Worm (Caenorhabditis elegans): Measurements from ENCODE around the gene gpa-13.

Gene gpa-13

DNA sequence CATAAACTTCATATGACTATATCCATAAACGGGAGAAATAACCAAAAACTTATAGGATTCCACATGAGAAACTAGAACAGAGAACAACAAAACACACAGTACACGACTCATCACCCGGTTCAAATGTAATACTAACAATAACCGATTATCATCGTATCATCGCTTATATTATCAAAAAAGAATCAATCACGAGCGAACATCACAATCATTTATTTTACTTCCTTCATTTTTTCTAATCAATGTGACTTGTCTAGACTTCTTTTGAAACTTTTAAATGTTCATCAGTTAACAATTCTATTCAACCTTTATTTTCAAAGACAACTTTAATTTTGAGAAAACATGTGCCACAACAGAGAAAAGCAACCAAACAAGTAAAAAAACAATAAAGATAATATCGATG, 40.5 kb upstream of the gpa-13 start, which contains the start of gene ugt-4:
ugt-4 (minus strand) TSS at position 141 of the 400 bp plus-strand sequence.
- TF ChIP-seq egl-44 (GFP tag; IDR thresholded peaks at IDR 0.05) = no peak
- TF ChIP-seq nhr-80 (tag; optimal IDR thresholded peaks at IDR 0.05) = peak; percentile 62

DNA sequence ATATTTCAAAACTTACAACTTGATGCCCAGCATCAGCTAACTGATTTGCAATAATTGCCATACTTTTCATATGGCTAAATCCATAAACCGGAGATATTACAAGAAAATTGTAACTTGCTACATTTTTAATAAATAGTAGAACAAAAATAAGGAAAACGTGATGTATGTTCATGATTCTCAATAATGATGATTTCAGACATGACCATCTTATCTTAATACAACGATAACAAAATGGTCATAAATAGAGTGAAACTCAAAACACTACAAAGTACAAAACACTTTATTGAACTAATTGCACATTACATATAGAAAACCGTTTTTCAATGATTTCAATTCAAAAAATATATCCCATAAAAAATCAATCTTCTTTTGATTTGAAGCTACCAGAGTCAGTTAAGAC, 38.0 kb upstream of the gpa-13 start, which contains the start of gene ugt-5:
ugt-5 (minus strand) TSS at position 214 of the 400 bp plus-strand sequence.
- peak; percentile 22 for TF ChIP-seq nhr-80 (tag; optimal IDR thresholded peaks at IDR 0.05)
- TF ChIP-seq ets-4 (GFP tag; optimal IDR thresholded peaks at IDR 0.05) = no peak

DNA sequence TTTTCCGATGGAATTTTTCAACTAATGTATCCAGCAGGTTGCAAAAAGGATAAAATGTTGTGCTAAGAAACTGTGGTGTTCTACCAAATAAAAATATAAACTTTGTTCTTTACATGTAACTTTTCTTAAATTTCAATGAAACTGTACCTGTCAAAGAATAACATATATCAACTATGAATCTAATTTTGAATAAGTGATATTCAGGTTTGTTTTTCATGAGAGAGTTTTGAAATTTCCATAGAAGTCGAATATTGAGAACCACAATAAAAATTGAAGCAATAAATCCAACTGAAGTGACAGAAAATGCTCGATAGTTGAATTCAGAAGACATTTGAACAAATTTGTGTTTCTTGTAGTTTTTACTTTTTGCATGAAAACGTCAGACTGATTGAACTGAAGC, 35.4 kb upstream of the gpa-13 start, which contains the start of gene srbc-43:
srbc-43 (minus strand) TSS at position 331 of the 400 bp plus-strand sequence.
- TF ChIP-seq hrde-1 (tag; optimal IDR thresholded peaks at IDR 0.05; ENCODE audit: borderline replicate concordance) (no peak), ceh-91 (GFP tag; IDR thresholded peaks at IDR 0.05) (no peak), cebp-2 (GFP tag; IDR thresholded peaks at IDR 0.05) (no peak), C06A6.2 (GFP tag; conservative IDR thresholded peaks at IDR 0.05) (no peak), madf-10 (tag; optimal IDR thresholded peaks at IDR 0.05) (no peak), nhr-27 (tag; optimal IDR thresholded peaks at IDR 0.05) (no peak)

DNA sequence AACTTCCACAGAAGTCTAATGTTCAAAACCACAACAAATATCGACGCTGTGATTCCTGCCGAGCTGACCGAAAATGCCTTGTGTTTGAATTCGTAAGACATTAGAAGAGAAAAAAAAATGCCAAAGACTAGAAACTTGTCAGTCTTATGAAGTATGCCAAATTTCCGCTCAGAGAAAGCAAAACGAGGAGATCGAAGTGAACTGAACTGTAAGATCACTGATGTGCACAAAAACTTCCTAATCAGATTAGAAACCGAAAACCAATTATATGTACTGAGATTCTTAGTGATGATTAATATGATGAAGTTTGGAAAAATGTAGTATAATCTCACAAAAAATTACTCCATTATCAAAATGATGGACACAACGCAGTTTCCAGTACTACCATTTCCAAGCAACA, 33.7 kb upstream of the gpa-13 start, which contains the start of gene srbc-44:
srbc-44 (minus strand) TSS at position 101 of the 400 bp plus-strand sequence.
- TF ChIP-seq akir-1 (GFP tag; optimal IDR thresholded peaks at IDR 0.05) = no peak
- TF ChIP-seq lag-1 (GFP tag; IDR thresholded peaks at IDR 0.05) = no peak
- TF ChIP-seq unc-130 (GFP tag; optimal IDR thresholded peaks at IDR 0.05) = no peak
- no peak for TF ChIP-seq let-526 (GFP tag; IDR thresholded peaks at IDR 0.05)
- TF ChIP-seq efl-1 (GFP tag; optimal IDR thresholded peaks at IDR 0.05) = no peak
- TF ChIP-seq B0261.1 (tag; optimal IDR thresholded peaks at IDR 0.05) = no peak
- TF ChIP-seq ama-1 (optimal IDR thresholded peaks at IDR 0.05) = no peak
- no peak for TF ChIP-seq ama-1 (GFP tag; optimal IDR thresholded peaks at IDR 0.05)
- no peak for TF ChIP-seq nhr-80 (tag; optimal IDR thresholded peaks at IDR 0.05)

DNA sequence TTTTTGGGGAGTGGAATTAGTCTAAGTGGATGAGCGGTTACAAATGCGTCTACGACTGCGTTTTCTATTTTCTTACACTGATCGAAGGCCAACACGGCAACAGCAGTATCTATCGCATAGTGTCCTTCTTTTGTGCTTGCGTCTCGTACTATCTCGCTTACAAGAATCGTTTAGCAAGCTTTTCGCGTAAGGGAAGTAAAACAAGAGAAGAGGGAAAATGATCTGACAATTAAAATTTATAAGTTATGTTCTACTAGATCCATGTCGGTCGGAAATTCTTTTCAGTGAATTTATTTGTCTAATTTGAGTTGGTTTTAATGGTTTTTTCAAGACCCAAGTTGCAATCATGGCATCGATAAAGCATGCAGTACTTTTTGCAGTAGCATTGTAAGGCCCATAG, 32.3 kb upstream of the gpa-13 start, which contains the start of gene fkb-4:
fkb-4 (minus strand) TSS at position 101 of the 400 bp plus-strand sequence.
- TF ChIP-seq ceh-91 (GFP tag; IDR thresholded peaks at IDR 0.05) (no peak), ztf-3 (GFP tag; optimal IDR thresholded peaks at IDR 0.05) (no peak), Y95B8A.8 (GFP tag; IDR thresholded peaks at IDR 0.05) (no peak), F39B2.1 (GFP tag; IDR thresholded peaks at IDR 0.05) (no peak), ama-1 (optimal IDR thresholded peaks at IDR 0.05) (no peak), ama-1 (GFP tag; optimal IDR thresholded peaks at IDR 0.05) (no peak), rpc-1 (optimal IDR thresholded peaks at IDR 0.05) (no peak), rpc-1 (tag; optimal IDR thresholded peaks at IDR 0.05) (no peak), ztf-6 (GFP tag; IDR thresholded peaks at IDR 0.05) (no peak), B0336.3 (GFP tag; IDR thresholded peaks at IDR 0.05) (no peak), nhr-27 (tag; optimal IDR thresholded peaks at IDR 0.05) (no peak), tlf-1 (GFP tag; optimal IDR thresholded peaks at IDR 0.05) (no peak), Y53F4B.3 (GFP tag; IDR thresholded peaks at IDR 0.05) (no peak), madf-3 (GFP tag; IDR thresholded peaks at IDR 0.05) (no peak), rec-8 (tag; optimal IDR thresholded peaks at IDR 0.05) (no peak)

DNA sequence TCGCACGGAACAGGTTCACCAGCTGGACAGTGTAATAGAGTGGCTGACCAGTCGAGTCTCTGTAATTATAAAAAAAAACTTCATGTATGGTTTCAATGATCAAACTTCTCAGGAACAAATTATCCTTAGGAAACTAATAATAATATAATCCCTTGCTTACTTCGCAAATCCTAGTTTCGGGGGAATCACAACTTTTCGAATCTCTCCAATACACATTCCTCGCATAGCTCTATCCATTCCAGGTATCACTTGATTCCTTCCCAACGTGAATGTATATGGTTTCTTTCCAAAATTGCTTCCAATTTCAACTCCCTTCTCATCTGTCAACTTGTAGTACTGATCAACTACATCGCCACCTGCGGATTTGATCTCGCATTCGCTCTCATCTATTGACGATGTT, 31.6 kb upstream of the gpa-13 start:
- TF ChIP-seq aptf-2 (GFP tag; conservative IDR thresholded peaks at IDR 0.05) (no peak), nhr-27 (tag; optimal IDR thresholded peaks at IDR 0.05) (no peak), ceh-100 (GFP tag; IDR thresholded peaks at IDR 0.05) (no peak), nhr-80 (tag; optimal IDR thresholded peaks at IDR 0.05) (no peak), mxl-1 (tag; optimal IDR thresholded peaks at IDR 0.05) (no peak), hlh-12 (tag; optimal IDR thresholded peaks at IDR 0.05) (no peak), gei-17 (GFP tag; optimal IDR thresholded peaks at IDR 0.05) (no peak), mcd-1 (GFP tag; IDR thresholded peaks at IDR 0.05) (no peak), hlh-26 (GFP tag; conservative IDR thresholded peaks at IDR 0.05) (no peak), cebp-2 (GFP tag; IDR thresholded peaks at IDR 0.05) (no peak), F49E8.2 (tag; optimal IDR thresholded peaks at IDR 0.05; ENCODE audit: insufficient read depth) (no peak), Y53F4B.3 (GFP tag; IDR thresholded peaks at IDR 0.05) (no peak), let-607 (tag; optimal IDR thresholded peaks at IDR 0.05) (no peak), ets-4 (GFP tag; optimal IDR thresholded peaks at IDR 0.05) (no peak), ceh-27 (GFP tag; optimal IDR thresholded peaks at IDR 0.05) (no peak), nfya-2 (GFP tag; IDR thresholded peaks at IDR 0.05) (no peak), K11D2.4 (GFP tag; IDR thresholded peaks at IDR 0.05) (no peak), hrde-1 (tag; optimal IDR thresholded peaks at IDR 0.05; ENCODE audit: borderline replicate concordance) (no peak)
